Worm (Caenorhabditis elegans) whole organism, L1 larva: ENCODE data around the gene F44E2.6.

ENCODE experiments used
- C04F5.9 ChIP-seq: sonication (generic microtip); optimal IDR thresholded peaks from 2 replicates; lab custom pipeline; 2016; ENCODE audit warnings: missing genetic modification characterization, missing compliant biosample characterization
- C34B4.2 ChIP-seq: sonication (generic microtip); optimal IDR thresholded peaks from 2 replicates; lab custom pipeline; 2017; ENCODE audit warnings: mild to moderate bottlenecking, missing genetic modification characterization, missing compliant biosample characterization
- aha-1 ChIP-seq: fragments of 150-350 bp; optimal IDR thresholded peaks from 2 replicates; lab custom pipeline; 2014; ENCODE audit warnings: missing biosample characterization, missing genetic modification characterization
- alr-1 ChIP-seq: fragments of 200-800 bp; sonication (Bioruptor generic); optimal IDR thresholded peaks from 2 replicates; lab custom pipeline; 2018; ENCODE audit warnings: borderline replicate concordance, mild to moderate bottlenecking, missing genetic modification characterization, missing compliant biosample characterization
- aly-2 ChIP-seq: fragments of 150-350 bp; optimal IDR thresholded peaks from 2 replicates; lab custom pipeline; 2014; ENCODE audit warnings: missing biosample characterization, missing genetic modification characterization
- ceh-8 ChIP-seq: fragments of 200-800 bp; sonication (Bioruptor generic); optimal IDR thresholded peaks from 2 replicates; lab custom pipeline; 2018; ENCODE audit warnings: mild to moderate bottlenecking, missing genetic modification characterization, moderate library complexity, missing compliant biosample characterization
- ceh-82 ChIP-seq, 3 experiments: fragments of 150-350 bp in 1 of 3; sonication (generic microtip) in 2 of 3; optimal IDR thresholded peaks; 2 replicates each; lab custom pipeline; 2014 to 2017; ENCODE audit warnings: missing biosample characterization in 3 of 3, missing genetic modification characterization in 3 of 3
- ceh-90 ChIP-seq: sonication (generic microtip); optimal IDR thresholded peaks from 2 replicates; lab custom pipeline; 2016; ENCODE audit warnings: missing genetic modification characterization, missing compliant biosample characterization
- efl-1 ChIP-seq, 4 experiments: fragments of 150-350 bp; optimal IDR thresholded peaks in 3 of 4; peaks in 1 of 4; 1 replicate in 1 of 4; 2 replicates in 3 of 4; lab custom pipeline; 2014; ENCODE audit warnings: missing biosample characterization in 2 of 4, missing genetic modification characterization in 2 of 4, missing genetic modification reagents in 2 of 4
- egl-13 ChIP-seq: sonication (generic microtip); optimal IDR thresholded peaks from 2 replicates; lab custom pipeline; 2016; ENCODE audit warnings: missing genotype, missing genetic modification reagents, missing genetic modification characterization, missing compliant biosample characterization
- egl-27 ChIP-seq, 2 experiments: fragments of 150-350 bp in 1 of 2; sonication (generic microtip); optimal IDR thresholded peaks; 3 replicates each; lab custom pipeline; 2017 to 2018; ENCODE audit warnings: missing biosample characterization in 2 of 2, missing genetic modification characterization in 2 of 2, missing genetic modification reagents in 2 of 2
- elt-3 ChIP-seq, 6 experiments: fragments of 150-350 bp in 1 of 6; sonication (generic microtip); optimal IDR thresholded peaks; 2 replicates each; lab custom pipeline; 2017 to 2018; ENCODE audit warnings: missing biosample characterization in 6 of 6, missing genetic modification characterization in 6 of 6, inconsistent platforms in 1 of 6
- ets-5 ChIP-seq: fragments of 200-800 bp; sonication (Bioruptor generic); IDR thresholded peaks from 2 replicates; pipeline ENCODE4 v1.3.6; 2022; ENCODE audit warnings: missing genetic modification characterization, missing compliant biosample characterization
- fkh-10 ChIP-seq: sonication (generic microtip); optimal IDR thresholded peaks from 2 replicates; lab custom pipeline; 2017; ENCODE audit warnings: missing biosample characterization, missing genetic modification reagents, missing genetic modification characterization
- fkh-4 ChIP-seq: sonication (generic microtip); optimal IDR thresholded peaks from 2 replicates; lab custom pipeline; 2016; ENCODE audit warnings: missing compliant biosample characterization, missing genetic modification characterization, borderline replicate concordance
- fkh-8 ChIP-seq: sonication (generic microtip); optimal IDR thresholded peaks from 2 replicates; lab custom pipeline; 2016; ENCODE audit warnings: mild to moderate bottlenecking, missing genetic modification characterization, missing compliant biosample characterization
- grh-1 ChIP-seq: fragments of 200-800 bp; sonication (Bioruptor generic); IDR thresholded peaks from 2 replicates; pipeline ENCODE4 v1.3.6; 2022; ENCODE audit warnings: missing genetic modification reagents, missing genetic modification characterization, missing compliant biosample characterization
- hlh-4 ChIP-seq: sonication (generic microtip); optimal IDR thresholded peaks from 2 replicates; lab custom pipeline; 2016; ENCODE audit warnings: mild to moderate bottlenecking, missing genetic modification characterization, missing compliant biosample characterization
- irx-1 ChIP-seq: sonication (generic microtip); optimal IDR thresholded peaks from 2 replicates; lab custom pipeline; 2016; ENCODE audit warnings: missing genetic modification characterization, missing compliant biosample characterization
- isw-1 ChIP-seq: fragments of 200-800 bp; sonication (Bioruptor generic); IDR thresholded peaks from 2 replicates; pipeline ENCODE4 v1.3.6; 2022; ENCODE audit warnings: missing genetic modification characterization, missing compliant biosample characterization
- jun-1 ChIP-seq: fragments of 150-350 bp; optimal IDR thresholded peaks from 2 replicates; lab custom pipeline; 2014; ENCODE audit warnings: missing biosample characterization, missing genetic modification reagents, missing genetic modification characterization
- lir-3 ChIP-seq: sonication (generic microtip); optimal IDR thresholded peaks from 2 replicates; lab custom pipeline; 2016; ENCODE audit warnings: mild to moderate bottlenecking, missing genetic modification characterization, moderate library complexity, missing compliant biosample characterization; ENCODE audit not compliant: poor library complexity
- lsy-2 ChIP-seq, 2 experiments: fragments of 150-350 bp; optimal IDR thresholded peaks; 2 replicates each; lab custom pipeline; 2014; ENCODE audit warnings: missing biosample characterization in 2 of 2, missing genetic modification characterization in 2 of 2
- mef-2 ChIP-seq: fragments of 150-350 bp; optimal IDR thresholded peaks from 2 replicates; lab custom pipeline; 2014; ENCODE audit warnings: missing biosample characterization, missing genetic modification characterization
- mep-1 ChIP-seq: fragments of 150-350 bp; optimal IDR thresholded peaks from 2 replicates; lab custom pipeline; 2014; ENCODE audit warnings: missing biosample characterization, missing genetic modification characterization
- nhr-11 ChIP-seq: fragments of 150-350 bp; optimal IDR thresholded peaks from 2 replicates; lab custom pipeline; 2014; ENCODE audit warnings: missing biosample characterization, missing genetic modification characterization
- nhr-237 ChIP-seq: fragments of 150-350 bp; optimal IDR thresholded peaks from 2 replicates; lab custom pipeline; 2014; ENCODE audit warnings: missing biosample characterization, missing genetic modification characterization
- nhr-47 ChIP-seq: sonication (generic microtip); optimal IDR thresholded peaks from 2 replicates; lab custom pipeline; 2016; ENCODE audit warnings: mild to moderate bottlenecking, missing genetic modification characterization, moderate library complexity, missing compliant biosample characterization
- nhr-71 ChIP-seq: sonication (generic microtip); optimal IDR thresholded peaks from 2 replicates; lab custom pipeline; 2016; ENCODE audit warnings: mild to moderate bottlenecking, missing genetic modification characterization, moderate library complexity, missing compliant biosample characterization
- nhr-76 ChIP-seq: sonication (generic microtip); optimal IDR thresholded peaks from 2 replicates; lab custom pipeline; 2017; ENCODE audit warnings: missing biosample characterization, missing genetic modification characterization
- nhr-85 ChIP-seq: sonication (generic microtip); peaks from one replicate; lab custom pipeline; 2016; ENCODE audit warnings: missing genetic modification characterization, inconsistent platforms, missing compliant biosample characterization
- nhr-90 ChIP-seq: sonication (generic microtip); optimal IDR thresholded peaks from 2 replicates; lab custom pipeline; 2016; ENCODE audit warnings: mild to moderate bottlenecking, missing genetic modification characterization, missing compliant biosample characterization; ENCODE audit not compliant: poor library complexity
- pax-3 ChIP-seq: fragments of 200-800 bp; sonication (Bioruptor generic); optimal IDR thresholded peaks from 2 replicates; lab custom pipeline; 2018; ENCODE audit warnings: mild to moderate bottlenecking, missing genetic modification characterization, moderate library complexity, missing compliant biosample characterization
- snpc-4 ChIP-seq: fragments of 150-350 bp; optimal IDR thresholded peaks from 2 replicates; lab custom pipeline; 2014; ENCODE audit warnings: missing biosample characterization, missing genetic modification characterization
- snu-23 ChIP-seq: sonication (generic microtip); optimal IDR thresholded peaks from 2 replicates; lab custom pipeline; 2016; ENCODE audit warnings: missing genetic modification characterization, missing compliant biosample characterization
- sox-4 ChIP-seq: sonication (generic microtip); optimal IDR thresholded peaks from 2 replicates; lab custom pipeline; 2016; ENCODE audit warnings: missing genetic modification characterization, missing compliant biosample characterization
- tbx-2 ChIP-seq: sonication (generic microtip); optimal IDR thresholded peaks from 2 replicates; lab custom pipeline; 2016; ENCODE audit warnings: missing genetic modification characterization, missing compliant biosample characterization
- unc-30 ChIP-seq: sonication (generic microtip); optimal IDR thresholded peaks from 2 replicates; lab custom pipeline; 2017; ENCODE audit warnings: missing biosample characterization, missing genetic modification characterization
- unc-86 ChIP-seq: sonication (generic microtip); optimal IDR thresholded peaks from 2 replicates; lab custom pipeline; 2016; ENCODE audit warnings: missing genetic modification characterization, missing compliant biosample characterization
- unc-98 ChIP-seq: fragments of 200-800 bp; sonication (Bioruptor generic); IDR thresholded peaks from 2 replicates; pipeline ENCODE4 v1.3.6; 2022; ENCODE audit warnings: missing genetic modification characterization, missing compliant biosample characterization
- xbp-1 ChIP-seq: sonication (generic microtip); optimal IDR thresholded peaks from 2 replicates; lab custom pipeline; 2016; ENCODE audit warnings: missing genetic modification characterization, missing compliant biosample characterization
- zag-1 ChIP-seq: fragments of 150-350 bp; optimal IDR thresholded peaks from 2 replicates; lab custom pipeline; 2014; ENCODE audit warnings: missing biosample characterization, missing genetic modification characterization
- zip-4 ChIP-seq: fragments of 200-800 bp; sonication (Bioruptor generic); optimal IDR thresholded peaks from 2 replicates; lab custom pipeline; 2018; ENCODE audit warnings: mild to moderate bottlenecking, missing genetic modification characterization, moderate library complexity, missing compliant biosample characterization
- ztf-4 ChIP-seq: fragments of 150-350 bp; optimal IDR thresholded peaks from 2 replicates; lab custom pipeline; 2014; ENCODE audit warnings: missing biosample characterization, missing genetic modification characterization

Gene F44E2.6

ce11 chrIII:8845114-8845513 is at the start of gene F44E2.6:
Gene F44E2.6 (minus strand): TSS chrIII:8845214.
- TF ChIP-seq nhr-76 (tag; lab: Kevin White, UChicago) (no peak), C04F5.9 (tag; lab: Kevin White, UChicago) (no peak), egl-13 (tag; lab: Kevin White, UChicago) (no peak), nhr-47 (tag; lab: Kevin White, UChicago) (no peak), sox-4 (tag; lab: Kevin White, UChicago) (no peak), hlh-4 (tag; lab: Kevin White, UChicago) (no peak), snpc-4 (tag; lab: Kevin White, UChicago) (no peak), nhr-237 (tag; lab: Kevin White, UChicago) (no peak), unc-98 (GFP tag; lab: Robert Waterston, UW) (no peak), ztf-4 (tag; lab: Kevin White, UChicago) (no peak), fkh-4 (tag; lab: Kevin White, UChicago) (no peak), efl-1 (optimal IDR thresholded peaks at IDR 0.05; lab: Kevin White, UChicago) (no peak), efl-1 (GFP tag; optimal IDR thresholded peaks at IDR 0.05 in 1 of 2; lab: Kevin White, UChicago) (no peak), ets-5 (GFP tag; lab: Robert Waterston, UW) (no peak), ceh-8 (GFP tag; lab: Kevin White, UChicago) (no peak), lsy-2 (tag; optimal IDR thresholded peaks at IDR 0.05; lab: Kevin White, UChicago) (no peak), fkh-10 (GFP tag; lab: Kevin White, UChicago) (no peak), C34B4.2 (no peak), grh-1 (no peak)

- no peak for TF ChIP-seq sox-4 (tag; lab: Kevin White, UChicago)
- TF ChIP-seq aly-2: no peak
- TF ChIP-seq lsy-2 (tag; optimal IDR thresholded peaks at IDR 0.05; lab: Kevin White, UChicago): no peak
- no peak for TF ChIP-seq irx-1
- TF ChIP-seq aha-1 (tag; lab: Kevin White, UChicago): no peak
- TF ChIP-seq zip-4: no peak
- TF ChIP-seq mef-2 (tag; lab: Kevin White, UChicago): no peak
- TF ChIP-seq, all 84 proteins: peak for 0
Observed at ce11 chrIII:8894782-8895181, 49.8 kb upstream of the F44E2.6 start, which contains the start of gene asna-1. Gene asna-1 (plus strand): TSS chrIII:8895082.

ce11 chrIII:8893464-8893863 is 48.5 kb upstream of the F44E2.6 start, which contains the start of gene ZK637.4:
Gene ZK637.4 (plus strand): TSS chrIII:8893764.
- no peak for TF ChIP-seq egl-27 (tag; optimal IDR thresholded peaks at IDR 0.05; lab: Kevin White, UChicago)
- no peak for TF ChIP-seq fkh-8 (tag; lab: Kevin White, UChicago)
- no peak for TF ChIP-seq fkh-10 (GFP tag; lab: Kevin White, UChicago)
- TF ChIP-seq nhr-90 (tag; lab: Kevin White, UChicago): no peak
- TF ChIP-seq grh-1: no peak
- TF ChIP-seq ceh-8 (GFP tag; lab: Kevin White, UChicago): no peak
- no peak for TF ChIP-seq snu-23 (GFP tag; lab: Kevin White, UChicago)
- TF ChIP-seq irx-1: no peak
- no peak for TF ChIP-seq zag-1 (tag; lab: Kevin White, UChicago)

ce11 chrIII:8889931-8890330 is 44.9 kb upstream of the F44E2.6 start, which contains the start of gene lnkn-1:
Gene lnkn-1 (plus strand): TSS chrIII:8890231.
- TF ChIP-seq nhr-85 (tag; lab: Kevin White, UChicago): peak; percentile 18
- no peak for TF ChIP-seq nhr-237 (tag; lab: Kevin White, UChicago)
- TF ChIP-seq xbp-1: no peak

ce11 chrIII:8888956-8889355 is 43.9 kb upstream of the F44E2.6 start, which contains the start of gene ZK637.14:
Gene ZK637.14 (minus strand): TSS chrIII:8889156.
- TF ChIP-seq tbx-2 (tag; lab: Kevin White, UChicago) (peak; percentile 20), snu-23 (GFP tag; lab: Kevin White, UChicago) (peak; percentile 76), mep-1 (tag; lab: Kevin White, UChicago) (peak; percentile 87), ceh-8 (GFP tag; lab: Kevin White, UChicago) (peak; percentile 3), efl-1 (optimal IDR thresholded peaks at IDR 0.05; lab: Kevin White, UChicago) (peak; percentile 62 to 63), efl-1 (GFP tag; optimal IDR thresholded peaks at IDR 0.05 in 1 of 2; lab: Kevin White, UChicago) (peak; percentile 66 to 96), ceh-90 (tag; lab: Kevin White, UChicago) (no peak), alr-1 (tag; lab: Kevin White, UChicago) (no peak), ceh-82 (tag; optimal IDR thresholded peaks at IDR 0.05; lab: Kevin White, UChicago) (peak in 1 of 3 experiments; percentile 52), nhr-11 (tag; lab: Kevin White, UChicago) (no peak), jun-1 (tag; lab: Kevin White, UChicago) (peak; percentile 48), egl-13 (tag; lab: Kevin White, UChicago) (peak; percentile 30), isw-1 (GFP tag; lab: Robert Waterston, UW) (peak; percentile 26), lir-3 (peak; percentile 39), pax-3 (tag; lab: Kevin White, UChicago) (peak; percentile 4), unc-86 (tag; lab: Kevin White, UChicago) (peak; percentile 32), nhr-85 (tag; lab: Kevin White, UChicago) (no peak), unc-30 (tag; lab: Kevin White, UChicago) (no peak), elt-3 (tag; optimal IDR thresholded peaks at IDR 0.05; lab: Kevin White, UChicago) (peak in 1 of 6 experiments; percentile 6), nhr-71 (tag; lab: Kevin White, UChicago) (peak; percentile 67)
